Worm (Caenorhabditis elegans): Measurements from ENCODE around the gene fbxa-54.
A peak's percentile ranks its signal among the peaks of the same experiment; 100 is the strongest.

The fbxa-54 gene

DNA sequence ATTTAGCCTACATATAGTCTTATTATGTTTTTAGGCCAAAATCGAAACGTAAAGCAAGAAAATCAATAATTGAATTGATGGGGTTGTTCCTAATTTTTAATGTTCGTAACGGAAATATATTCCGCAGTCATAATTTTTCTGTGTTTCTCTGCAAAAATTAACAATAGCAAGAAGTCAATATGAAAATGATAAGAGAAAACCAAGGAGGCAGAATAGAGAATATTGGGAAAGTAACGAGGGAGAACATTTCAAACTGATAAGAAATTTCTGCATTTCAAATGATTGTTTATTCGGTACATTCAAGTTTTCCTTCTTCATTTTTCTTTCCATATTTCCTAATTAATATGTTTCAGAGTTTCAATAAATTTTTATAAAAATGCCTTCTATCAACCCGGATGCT is at the start of gene fbxa-54:
Gene fbxa-54, plus strand, starts transcription at position 354 of the 400 bp plus-strand sequence.
- no peak for TF ChIP-seq ceh-34 (tag; optimal IDR thresholded peaks at IDR 0.05)
- TF ChIP-seq ceh-14 (tag; optimal IDR thresholded peaks at IDR 0.05) = no peak
- TF ChIP-seq tbx-7 (tag; optimal IDR thresholded peaks at IDR 0.05) = no peak
- no peak for TF ChIP-seq ceh-2 (tag; optimal IDR thresholded peaks at IDR 0.05)

DNA sequence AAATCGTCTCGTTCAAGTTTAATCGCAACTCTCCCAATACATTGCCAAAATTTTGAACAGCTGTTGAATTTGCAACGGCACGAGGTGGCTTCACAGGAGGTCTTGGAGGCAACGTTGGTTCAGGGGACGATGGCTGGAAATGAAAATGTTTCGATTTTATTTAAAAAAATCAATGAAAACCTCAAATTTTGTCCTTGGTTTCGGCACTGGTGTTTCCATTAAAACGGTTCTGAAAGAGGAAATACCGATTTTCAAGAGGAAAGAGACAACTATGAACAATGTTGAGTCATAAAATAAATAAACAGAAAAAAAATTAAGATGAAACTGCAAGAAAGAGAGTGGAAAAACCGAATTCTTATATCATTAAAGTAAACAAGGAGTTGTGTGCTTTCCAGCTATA is 48.8 kb upstream of the fbxa-54 start, which contains the start of gene F23H11.4:
Gene F23H11.4, minus strand, starts transcription at position 229 of the 400 bp plus-strand sequence.
- TF ChIP-seq ceh-19 (GFP tag; optimal IDR thresholded peaks at IDR 0.05) (no peak), ceh-45 (GFP tag; IDR thresholded peaks at IDR 0.05) (no peak), F13H6.1 (tag; optimal IDR thresholded peaks at IDR 0.05) (no peak), C38D4.7 (GFP tag; optimal IDR thresholded peaks at IDR 0.05) (no peak), ahr-1 (tag; optimal IDR thresholded peaks at IDR 0.05) (no peak), sdc-2 (tag; optimal IDR thresholded peaks at IDR 0.05) (no peak), ztf-16 (tag; optimal IDR thresholded peaks at IDR 0.05) (no peak), ets-4 (tag; optimal IDR thresholded peaks at IDR 0.05) (no peak), npax-4 (tag; optimal IDR thresholded peaks at IDR 0.05) (no peak), unc-55 (GFP tag; optimal IDR thresholded peaks at IDR 0.05) (no peak), ceh-18 (tag; optimal IDR thresholded peaks at IDR 0.05) (no peak), madf-2 (tag; optimal IDR thresholded peaks at IDR 0.05) (no peak), elt-4 (tag; optimal IDR thresholded peaks at IDR 0.05) (no peak), sox-4 (tag; optimal IDR thresholded peaks at IDR 0.05) (no peak)

ce11 chrIII:907990-908389 is 48.1 kb upstream of the fbxa-54 start:
- no peak for TF ChIP-seq che-1 (tag; optimal IDR thresholded peaks at IDR 0.05)
- peak; percentile 30 for TF ChIP-seq nfya-1 (tag; optimal IDR thresholded peaks at IDR 0.05)

- TF ChIP-seq ceh-31 (tag; optimal IDR thresholded peaks at IDR 0.05) = no peak
- no peak for TF ChIP-seq ceh-2 (tag; optimal IDR thresholded peaks at IDR 0.05)
- TF ChIP-seq pha-4 (tag; optimal IDR thresholded peaks at IDR 0.05) = no peak
- TF ChIP-seq pqm-1 (tag; optimal IDR thresholded peaks at IDR 0.05) = no peak
- TF ChIP-seq unc-55 (GFP tag; optimal IDR thresholded peaks at IDR 0.05) = no peak
- no peak for TF ChIP-seq hlh-8 (tag; optimal IDR thresholded peaks at IDR 0.05)
- TF ChIP-seq ceh-34 (tag; optimal IDR thresholded peaks at IDR 0.05) = no peak
- no peak for TF ChIP-seq C08G9.2 (tag; optimal IDR thresholded peaks at IDR 0.05)
- TF ChIP-seq lim-6 (tag; optimal IDR thresholded peaks at IDR 0.05) = no peak
- TF ChIP-seq ceh-6 (GFP tag; optimal IDR thresholded peaks at IDR 0.05) = no peak
- no peak for TF ChIP-seq ceh-45 (GFP tag; IDR thresholded peaks at IDR 0.05)
- no peak for TF ChIP-seq pros-1 (tag; optimal IDR thresholded peaks at IDR 0.05)
- TF ChIP-seq ceh-30 (tag; optimal IDR thresholded peaks at IDR 0.05) = no peak
- TF ChIP-seq ceh-48 (tag; optimal IDR thresholded peaks at IDR 0.05) = no peak
- TF ChIP-seq unc-42 (tag; optimal IDR thresholded peaks at IDR 0.05) = no peak
These were observed 46.6 kb upstream of the fbxa-54 start, which contains the start of gene crls-1 for ce11 chrIII:909540-909939. TSS of gene crls-1 (minus strand) at chrIII:909902.

ce11 chrIII:910540-911311 is 45.4 kb upstream of the fbxa-54 start, which contains the start of the genes F23H11.5 and bra-2:
TSS of gene F23H11.5 (minus strand) at chrIII:910590.
TSS of gene bra-2 (plus strand) at chrIII:911261.
- TF ChIP-seq ceh-31 (tag; optimal IDR thresholded peaks at IDR 0.05) (no peak), eyg-1 (tag; optimal IDR thresholded peaks at IDR 0.05) (no peak), ceh-48 (tag; optimal IDR thresholded peaks at IDR 0.05) (peak; percentile 57), pax-1 (tag; optimal IDR thresholded peaks at IDR 0.05) (no peak), ztf-16 (tag; optimal IDR thresholded peaks at IDR 0.05) (no peak), pat-9 (tag; optimal IDR thresholded peaks at IDR 0.05) (no peak)
